Worm (Caenorhabditis elegans) whole organism, L1 larva: Measurements from ENCODE around the gene lgg-2.

Source experiments
- lin-39 ChIP-seq: fragments of 150-350 bp; optimal IDR thresholded peaks from 2 replicates; lab custom pipeline; 2014; ENCODE audit warnings: missing biosample characterization, missing genetic modification reagents, missing genetic modification characterization
- mef-2 ChIP-seq: fragments of 150-350 bp; optimal IDR thresholded peaks from 2 replicates; lab custom pipeline; 2014; ENCODE audit warnings: missing biosample characterization, missing genetic modification characterization
- mep-1 ChIP-seq: fragments of 150-350 bp; optimal IDR thresholded peaks from 2 replicates; lab custom pipeline; 2014; ENCODE audit warnings: missing biosample characterization, missing genetic modification characterization
- nhr-12 ChIP-seq: sonication (generic microtip); optimal IDR thresholded peaks from 2 replicates; lab custom pipeline; 2017; ENCODE audit warnings: missing biosample characterization, missing genetic modification characterization
- nhr-237 ChIP-seq: fragments of 150-350 bp; optimal IDR thresholded peaks from 2 replicates; lab custom pipeline; 2014; ENCODE audit warnings: missing biosample characterization, missing genetic modification characterization
- nhr-28 ChIP-seq: fragments of 150-350 bp; optimal IDR thresholded peaks from 2 replicates; lab custom pipeline; 2014; ENCODE audit warnings: missing biosample characterization, missing genetic modification characterization
- nhr-77 ChIP-seq: fragments of 150-350 bp; optimal IDR thresholded peaks from 2 replicates; lab custom pipeline; 2014; ENCODE audit warnings: missing biosample characterization, missing genetic modification characterization
- snpc-4 ChIP-seq: fragments of 150-350 bp; optimal IDR thresholded peaks from 2 replicates; lab custom pipeline; 2014; ENCODE audit warnings: missing biosample characterization, missing genetic modification characterization
- unc-62 ChIP-seq: fragments of 150-350 bp; optimal IDR thresholded peaks from 2 replicates; lab custom pipeline; 2014; ENCODE audit warnings: missing biosample characterization, missing genetic modification reagents, missing genetic modification characterization
- unc-98 ChIP-seq: fragments of 200-800 bp; sonication (Bioruptor generic); IDR thresholded peaks from 2 replicates; pipeline ENCODE4 v1.3.6; 2022; ENCODE audit warnings: missing genetic modification characterization, missing compliant biosample characterization
- zag-1 ChIP-seq: fragments of 150-350 bp; optimal IDR thresholded peaks from 2 replicates; lab custom pipeline; 2014; ENCODE audit warnings: missing biosample characterization, missing genetic modification characterization
- ztf-11 ChIP-seq, 2 experiments: sonication (generic microtip); optimal IDR thresholded peaks; 2 replicates each; lab custom pipeline; 2016 to 2017; ENCODE audit warnings: missing genetic modification characterization in 2 of 2, missing biosample characterization in 1 of 2, missing compliant biosample characterization in 1 of 2

DNA sequence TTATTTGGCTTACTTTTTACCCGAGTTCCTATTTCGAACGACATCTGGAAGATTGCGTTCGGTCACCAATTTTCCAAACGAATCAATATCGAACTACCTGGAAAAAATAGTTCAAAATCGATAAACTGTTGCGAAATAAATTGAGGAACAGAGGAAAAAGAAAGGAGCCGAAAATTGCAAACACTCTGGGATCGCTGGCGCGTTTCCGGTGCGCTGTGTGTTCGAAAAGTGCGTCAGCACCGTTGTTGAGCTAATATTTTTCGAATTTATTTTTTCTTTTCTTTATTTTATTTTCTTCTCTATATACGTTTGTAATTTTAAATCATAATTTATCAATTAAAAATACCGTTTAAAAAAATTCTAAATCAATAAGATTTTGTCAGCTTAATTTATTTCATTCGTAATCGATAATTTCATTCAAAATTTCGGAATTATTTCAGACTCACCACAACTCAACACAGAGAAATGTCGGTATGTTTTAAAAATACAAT lies 2.6 kb downstream of the lgg-2 start, which contains the start of the genes dnc-1 and lsm-7:
- TF ChIP-seq mef-2 (tag; lab: Kevin White, UChicago) (no peak), unc-62 (GFP tag; lab: Kevin White, UChicago) (no peak), nhr-77 (tag; lab: Kevin White, UChicago) (peak; percentile 60), snpc-4 (tag; lab: Kevin White, UChicago) (peak; percentile 64), nhr-237 (tag; lab: Kevin White, UChicago) (no peak), mep-1 (tag; lab: Kevin White, UChicago) (peak; percentile 86), nhr-28 (tag; lab: Kevin White, UChicago) (no peak), lin-39 (tag; lab: Kevin White, UChicago) (peak; percentile 41), unc-98 (GFP tag; lab: Robert Waterston, UW) (no peak), ztf-11 (tag; optimal IDR thresholded peaks at IDR 0.05; lab: Kevin White, UChicago) (no peak), zag-1 (tag; lab: Kevin White, UChicago) (no peak), nhr-12 (tag; lab: Kevin White, UChicago) (no peak)
